Fruit fly (Drosophila melanogaster): ENCODE data around the gene eIF4G2.

The eIF4G2 gene

dm6 chr3R:23788406-23789021, 30.5 kb downstream of the eIF4G2 start:
- TF ChIP-seq CG8478 (optimal IDR thresholded peaks at IDR 0.05): no peak
- no peak for TF ChIP-seq CTCF (optimal IDR thresholded peaks at IDR 0.05)

dm6 chr3R:23787632-23787960, 31.4 kb downstream of the eIF4G2 start:
- TF ChIP-seq CTCF (optimal IDR thresholded peaks at IDR 0.05) (no peak), CG8478 (optimal IDR thresholded peaks at IDR 0.05) (no peak)

dm6 chr3R:23786768-23787631, 32.0 kb downstream of the eIF4G2 start:
- TF ChIP-seq CG8478 (optimal IDR thresholded peaks at IDR 0.05) (no peak), CTCF (optimal IDR thresholded peaks at IDR 0.05) (no peak)

- no peak for TF ChIP-seq CTCF (optimal IDR thresholded peaks at IDR 0.05)
- TF ChIP-seq CG8478 (optimal IDR thresholded peaks at IDR 0.05): no peak
These were observed 33.9 kb downstream of the eIF4G2 start for dm6 chr3R:23784925-23785680.

dm6 chr3R:23783961-23784360, 35.1 kb downstream of the eIF4G2 start:
- TF ChIP-seq CTCF (optimal IDR thresholded peaks at IDR 0.05) (no peak), CG8478 (optimal IDR thresholded peaks at IDR 0.05) (no peak)

- no peak for TF ChIP-seq CTCF (optimal IDR thresholded peaks at IDR 0.05)
- no peak for TF ChIP-seq CG8478 (optimal IDR thresholded peaks at IDR 0.05)
These were observed 35.7 kb downstream of the eIF4G2 start for dm6 chr3R:23783403-23783757.

dm6 chr3R:23782456-23783402, 36.3 kb downstream of the eIF4G2 start:
- TF ChIP-seq CTCF (optimal IDR thresholded peaks at IDR 0.05): no peak
- TF ChIP-seq CG8478 (optimal IDR thresholded peaks at IDR 0.05): no peak

dm6 chr3R:23781466-23781935, 37.5 kb downstream of the eIF4G2 start, which contains the start of the genes Nup98-96 and mbc:
TSS of gene Nup98-96 (minus strand) at chr3R:23781621.
TSS of gene mbc (plus strand) at chr3R:23781765.
- no peak for TF ChIP-seq CTCF (optimal IDR thresholded peaks at IDR 0.05)
- no peak for TF ChIP-seq CG8478 (optimal IDR thresholded peaks at IDR 0.05)

dm6 chr3R:23780757-23781156, 38.3 kb downstream of the eIF4G2 start:
- TF ChIP-seq CG8478 (optimal IDR thresholded peaks at IDR 0.05) (no peak), CTCF (optimal IDR thresholded peaks at IDR 0.05) (no peak)

dm6 chr3R:23773610-23774364, 45.2 kb downstream of the eIF4G2 start, which contains the start of gene CG10208:
TSS of gene CG10208 (minus strand) at chr3R:23774127.
- TF ChIP-seq CG8478 (optimal IDR thresholded peaks at IDR 0.05): no peak
- TF ChIP-seq CTCF (optimal IDR thresholded peaks at IDR 0.05): no peak

dm6 chr3R:23772808-23773207, 46.2 kb downstream of the eIF4G2 start, which contains the start of gene tst:
TSS of gene tst (minus strand) at chr3R:23772859.
- TF ChIP-seq CTCF (optimal IDR thresholded peaks at IDR 0.05) (no peak), CG8478 (optimal IDR thresholded peaks at IDR 0.05) (no peak)

- no peak for TF ChIP-seq CTCF (optimal IDR thresholded peaks at IDR 0.05)
- no peak for TF ChIP-seq CG8478 (optimal IDR thresholded peaks at IDR 0.05)
These were observed 51.6 kb downstream of the eIF4G2 start, which contains the start of the genes CG10214 and CG10375 for dm6 chr3R:23767417-23767853. TSS of gene CG10214 (minus strand) at chr3R:23767488. TSS of gene CG10375 (plus strand) at chr3R:23767712.

dm6 chr3R:23763622-23764273, 55.3 kb downstream of the eIF4G2 start, which contains the start of gene Lsd-1:
TSS of gene Lsd-1 (plus strand) at chr3R:23763857.
- no peak for TF ChIP-seq CTCF (optimal IDR thresholded peaks at IDR 0.05)
- TF ChIP-seq CG8478 (optimal IDR thresholded peaks at IDR 0.05): no peak
